Worm (Caenorhabditis elegans): ENCODE results near the gene F09C8.1.

F09C8.1 gene

DNA sequence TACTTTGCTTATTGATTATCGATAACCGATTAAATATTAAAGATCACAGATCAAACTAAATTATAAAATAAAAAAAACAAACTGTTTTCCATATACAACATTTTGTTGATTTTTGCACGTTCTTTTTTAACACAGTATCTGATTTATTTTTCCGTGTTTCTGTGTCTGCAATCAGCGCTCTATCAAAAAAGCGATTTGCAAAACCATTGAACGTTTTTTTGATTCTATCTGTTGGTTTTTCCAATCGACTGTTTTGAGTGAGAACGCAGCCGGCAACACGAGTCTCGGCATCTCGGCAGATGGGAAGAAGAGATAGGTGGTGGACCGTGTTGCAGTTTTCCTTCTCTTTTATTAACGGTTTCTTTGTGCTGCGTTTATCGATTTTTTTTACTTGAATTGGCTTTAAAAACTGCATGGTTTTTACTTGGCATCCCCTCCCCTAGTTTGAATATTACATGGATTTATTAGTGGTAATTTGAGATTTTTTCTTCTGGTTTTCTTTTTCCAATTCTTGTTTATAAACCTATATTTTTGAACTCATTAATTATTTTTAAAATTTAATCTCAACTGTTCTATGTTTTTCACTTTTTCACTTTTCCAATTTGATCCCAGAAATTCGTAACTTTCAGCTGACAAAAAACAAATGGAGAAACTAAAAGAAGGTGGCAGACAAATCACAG lies 26.0 kb upstream of the F09C8.1 start, which contains the start of gene slc-25A21:
slc-25A21 (plus strand) TSS at position 630 of the 680 bp plus-strand sequence.
- TF ChIP-seq eor-1 (tag; optimal IDR thresholded peaks at IDR 0.05) = no peak
- TF ChIP-seq zag-1 (tag; optimal IDR thresholded peaks at IDR 0.05) = no peak
- no peak for TF ChIP-seq nhr-25 (tag; optimal IDR thresholded peaks at IDR 0.05)
- no peak for TF ChIP-seq R02D3.7 (tag; optimal IDR thresholded peaks at IDR 0.05)
- TF ChIP-seq ama-1 (optimal IDR thresholded peaks at IDR 0.05) = no peak
- TF ChIP-seq ceh-28 (tag; optimal IDR thresholded peaks at IDR 0.05) = peak; percentile 21

DNA sequence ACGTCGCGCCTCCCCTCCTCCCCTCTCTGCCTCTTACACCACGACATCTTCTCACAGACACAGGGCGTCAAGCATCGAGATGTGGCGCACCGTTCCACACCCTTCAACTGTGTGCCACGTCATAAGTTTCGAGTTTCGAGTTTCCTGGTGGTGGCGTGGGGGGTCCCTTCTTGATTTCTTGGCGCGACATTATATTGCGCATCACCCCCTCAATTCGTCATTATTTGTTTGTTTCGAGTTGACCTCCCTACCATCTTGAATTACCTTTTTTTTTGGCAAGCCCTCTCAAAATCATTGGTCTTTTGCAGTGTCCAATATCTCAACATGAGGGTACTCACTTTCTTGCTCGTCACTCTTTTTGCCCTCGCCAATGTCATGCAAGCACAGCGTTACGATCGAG lies 20.7 kb upstream of the F09C8.1 start, which contains the start of gene nlp-67:
nlp-67 (plus strand) TSS at position 301 of the 400 bp plus-strand sequence.
- TF ChIP-seq R02D3.7 (tag; optimal IDR thresholded peaks at IDR 0.05) (no peak), elt-2 (tag; optimal IDR thresholded peaks at IDR 0.05) (no peak), daf-12 (tag; optimal IDR thresholded peaks at IDR 0.05) (no peak), ceh-28 (tag; optimal IDR thresholded peaks at IDR 0.05) (no peak), jun-1 (tag; optimal IDR thresholded peaks at IDR 0.05) (no peak), ztf-4 (tag; optimal IDR thresholded peaks at IDR 0.05) (no peak), nhr-25 (tag; optimal IDR thresholded peaks at IDR 0.05) (no peak), nhr-28 (tag; optimal IDR thresholded peaks at IDR 0.05) (no peak), nfya-1 (tag; optimal IDR thresholded peaks at IDR 0.05; ENCODE audit: insufficient read depth) (no peak), nhr-77 (tag; optimal IDR thresholded peaks at IDR 0.05) (no peak), elt-3 (tag; optimal IDR thresholded peaks at IDR 0.05) (no peak), hmg-11 (tag; optimal IDR thresholded peaks at IDR 0.05) (no peak), unc-62 (GFP tag; optimal IDR thresholded peaks at IDR 0.05) (no peak), nhr-67 (tag; optimal IDR thresholded peaks at IDR 0.05) (no peak)

DNA sequence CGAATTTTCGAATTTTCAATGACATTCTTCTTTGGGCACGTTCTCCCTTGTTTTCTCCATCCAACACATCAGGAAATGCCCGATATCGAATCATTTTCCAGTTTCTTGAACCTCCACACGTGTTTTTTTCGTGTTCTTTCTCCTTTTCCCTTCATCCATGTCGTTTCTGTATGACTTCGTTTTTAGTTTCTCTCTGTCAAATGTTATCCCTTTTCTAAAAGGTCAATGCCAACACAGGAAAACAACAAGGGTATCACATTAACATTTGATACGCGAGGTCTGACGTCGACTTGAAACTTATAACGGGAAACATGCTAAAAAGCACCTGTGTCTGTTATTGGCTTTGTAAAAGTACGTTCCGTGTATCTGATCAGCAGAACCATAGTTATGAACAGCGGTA lies 9.5 kb upstream of the F09C8.1 start:
- TF ChIP-seq nhr-11 (tag; optimal IDR thresholded peaks at IDR 0.05) (no peak), nhr-76 (tag; optimal IDR thresholded peaks at IDR 0.05) (no peak), ama-1 (optimal IDR thresholded peaks at IDR 0.05) (no peak), nhr-28 (tag; optimal IDR thresholded peaks at IDR 0.05) (no peak), ceh-82 (tag; optimal IDR thresholded peaks at IDR 0.05) (no peak), zag-1 (tag; optimal IDR thresholded peaks at IDR 0.05) (no peak)

DNA sequence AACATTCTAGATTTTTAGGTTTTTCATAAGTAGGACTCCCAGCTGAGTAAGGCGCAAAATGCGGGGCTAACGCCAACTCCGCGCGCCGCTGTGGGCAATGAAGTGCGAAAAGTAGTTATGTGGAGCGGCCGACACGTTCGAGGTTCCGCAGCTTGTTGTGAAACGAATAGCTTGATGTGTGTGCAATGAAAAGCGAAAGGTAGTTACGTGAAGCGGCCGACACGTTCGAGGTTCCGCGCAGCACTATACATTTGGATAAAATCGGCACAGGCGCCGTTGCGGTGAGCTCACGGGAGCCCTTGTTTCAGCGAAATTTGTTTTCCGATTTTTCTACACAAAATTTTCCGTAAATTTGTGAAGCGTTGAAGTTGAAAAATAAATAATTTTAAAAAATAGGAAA lies 3.7 kb upstream of the F09C8.1 start:
- TF ChIP-seq fkh-2 (tag; optimal IDR thresholded peaks at IDR 0.05) (no peak), daf-12 (tag; optimal IDR thresholded peaks at IDR 0.05) (no peak), pqm-1 (tag; optimal IDR thresholded peaks at IDR 0.05) (no peak), ceh-9 (tag; optimal IDR thresholded peaks at IDR 0.05) (no peak), egl-27 (tag; optimal IDR thresholded peaks at IDR 0.05) (no peak), egl-5 (tag; optimal IDR thresholded peaks at IDR 0.05) (no peak), tbx-2 (tag; optimal IDR thresholded peaks at IDR 0.05) (no peak), nhr-237 (tag; optimal IDR thresholded peaks at IDR 0.05) (no peak), lin-15B (tag; optimal IDR thresholded peaks at IDR 0.05) (no peak), eor-1 (tag; optimal IDR thresholded peaks at IDR 0.05) (no peak), snpc-4 (tag; optimal IDR thresholded peaks at IDR 0.05) (no peak)

DNA sequence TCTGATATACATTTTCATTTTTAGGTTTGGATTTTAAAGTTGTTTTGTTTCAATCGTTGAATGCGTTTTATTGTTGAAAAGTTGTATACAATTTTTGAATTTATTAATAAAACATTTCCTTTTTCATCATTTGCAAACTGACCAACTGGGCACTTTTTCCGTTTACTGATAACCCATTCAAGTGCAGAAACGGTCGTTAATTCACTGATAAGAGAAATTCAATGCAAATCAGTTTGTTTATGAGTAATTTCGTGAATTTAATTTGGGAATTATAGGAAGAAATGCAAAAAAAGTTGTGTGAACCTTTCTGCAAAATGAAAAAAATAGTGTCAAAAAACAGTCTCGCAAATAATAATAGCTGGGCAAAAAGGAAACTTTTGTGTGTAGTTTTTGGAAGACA lies 3.2 kb upstream of the F09C8.1 start:
- TF ChIP-seq tbx-2 (tag; optimal IDR thresholded peaks at IDR 0.05) (no peak), elt-1 (tag; optimal IDR thresholded peaks at IDR 0.05) (no peak), pha-4 (tag; optimal IDR thresholded peaks at IDR 0.05) (peak; percentile 39), nfya-1 (tag; optimal IDR thresholded peaks at IDR 0.05; ENCODE audit: insufficient read depth) (no peak), nhr-237 (tag; optimal IDR thresholded peaks at IDR 0.05) (no peak), ZK546.5 (tag; optimal IDR thresholded peaks at IDR 0.05) (no peak), pqm-1 (tag; optimal IDR thresholded peaks at IDR 0.05) (peak; percentile 68), nhr-11 (tag; optimal IDR thresholded peaks at IDR 0.05) (no peak), egl-5 (tag; optimal IDR thresholded peaks at IDR 0.05) (no peak), elt-2 (tag; optimal IDR thresholded peaks at IDR 0.05) (peak; percentile 73)

DNA sequence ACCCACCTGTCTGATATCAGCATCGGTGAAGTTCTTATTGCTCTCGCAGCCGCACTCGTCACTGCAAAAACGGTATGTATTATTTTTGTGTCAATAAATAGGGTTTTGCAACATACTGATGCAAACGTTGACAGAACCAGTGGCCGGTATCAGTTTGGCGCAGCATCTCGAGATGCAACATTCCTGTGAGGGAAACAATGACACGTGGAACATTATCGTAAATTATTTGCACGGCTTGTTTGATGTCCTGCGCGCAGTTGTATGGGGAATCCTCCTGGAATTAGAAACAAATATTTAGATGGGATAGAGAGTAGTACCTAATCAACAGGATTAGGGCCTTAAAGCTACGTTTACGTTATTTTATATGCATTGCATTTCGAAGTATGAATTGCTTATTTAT lies 2.4 kb downstream of the F09C8.1 start:
- TF ChIP-seq ama-1 (optimal IDR thresholded peaks at IDR 0.05) (no peak), egl-5 (tag; optimal IDR thresholded peaks at IDR 0.05) (no peak), daf-12 (tag; optimal IDR thresholded peaks at IDR 0.05) (no peak), mdl-1 (tag; optimal IDR thresholded peaks at IDR 0.05) (peak; percentile 23), nhr-43 (tag; optimal IDR thresholded peaks at IDR 0.05; ENCODE audit: poor library complexity, severe bottlenecking) (no peak)
